Worm (Caenorhabditis elegans) whole organism, L1 larva: ENCODE data around the gene ilys-3.

Experiments
- C16A3.4 ChIP-seq: fragments of 150-350 bp; optimal IDR thresholded peaks from 2 replicates; lab custom pipeline; 2014; ENCODE audit warnings: missing biosample characterization, missing genetic modification characterization
- ama-1 ChIP-seq: fragments of 150-350 bp; optimal IDR thresholded peaks from 2 replicates; lab custom pipeline; 2014
- ceh-82 ChIP-seq, 3 experiments: fragments of 150-350 bp in 1 of 3; sonication (generic microtip) in 2 of 3; optimal IDR thresholded peaks; 2 replicates each; lab custom pipeline; 2014 to 2017; ENCODE audit warnings: missing biosample characterization in 3 of 3, missing genetic modification characterization in 3 of 3
- egl-27 ChIP-seq, 2 experiments: fragments of 150-350 bp in 1 of 2; sonication (generic microtip); optimal IDR thresholded peaks; 3 replicates each; lab custom pipeline; 2017 to 2018; ENCODE audit warnings: missing biosample characterization in 2 of 2, missing genetic modification characterization in 2 of 2, missing genetic modification reagents in 2 of 2
- jun-1 ChIP-seq: fragments of 150-350 bp; optimal IDR thresholded peaks from 2 replicates; lab custom pipeline; 2014; ENCODE audit warnings: missing biosample characterization, missing genetic modification reagents, missing genetic modification characterization
- lin-39 ChIP-seq: fragments of 150-350 bp; optimal IDR thresholded peaks from 2 replicates; lab custom pipeline; 2014; ENCODE audit warnings: missing biosample characterization, missing genetic modification reagents, missing genetic modification characterization
- mdl-1 ChIP-seq, 2 experiments: fragments of 150-350 bp; optimal IDR thresholded peaks; 2 replicates each; lab custom pipeline; 2014 to 2017; ENCODE audit warnings: missing biosample characterization in 2 of 2, missing genetic modification characterization in 2 of 2, inconsistent platforms in 1 of 2
- skn-1 ChIP-seq: fragments of 150-350 bp; optimal IDR thresholded peaks from 2 replicates; lab custom pipeline; 2014; ENCODE audit warnings: missing biosample characterization, missing genetic modification characterization
- snpc-4 ChIP-seq: fragments of 150-350 bp; optimal IDR thresholded peaks from 2 replicates; lab custom pipeline; 2014; ENCODE audit warnings: missing biosample characterization, missing genetic modification characterization
- unc-62 ChIP-seq: fragments of 150-350 bp; optimal IDR thresholded peaks from 2 replicates; lab custom pipeline; 2014; ENCODE audit warnings: missing biosample characterization, missing genetic modification reagents, missing genetic modification characterization
- vab-15 ChIP-seq: sonication (generic microtip); optimal IDR thresholded peaks from 2 replicates; lab custom pipeline; 2017; ENCODE audit warnings: missing genotype, mild to moderate bottlenecking, missing genetic modification characterization, missing compliant biosample characterization
- xbp-1 ChIP-seq: sonication (generic microtip); optimal IDR thresholded peaks from 2 replicates; lab custom pipeline; 2016; ENCODE audit warnings: missing genetic modification characterization, missing compliant biosample characterization
- ztf-11 ChIP-seq, 2 experiments: sonication (generic microtip); optimal IDR thresholded peaks; 2 replicates each; lab custom pipeline; 2016 to 2017; ENCODE audit warnings: missing genetic modification characterization in 2 of 2, missing biosample characterization in 1 of 2, missing compliant biosample characterization in 1 of 2

ce11 chrIV:2466249-2466648 is 2.0 kb downstream of the ilys-3 start:
- TF ChIP-seq unc-62 = no peak
- no peak for TF ChIP-seq ztf-11 (tag; optimal IDR thresholded peaks at IDR 0.05; lab: Kevin White, UChicago)
- no peak for TF ChIP-seq vab-15
- TF ChIP-seq jun-1 (tag; lab: Kevin White, UChicago) = no peak
- TF ChIP-seq lin-39 (tag; lab: Kevin White, UChicago) = no peak
- TF ChIP-seq snpc-4 (tag; lab: Kevin White, UChicago) = no peak
- no peak for TF ChIP-seq ama-1 (lab: Kevin White, UChicago)
- no peak for TF ChIP-seq ceh-82 (tag; optimal IDR thresholded peaks at IDR 0.05; lab: Kevin White, UChicago)
- TF ChIP-seq skn-1 (tag; lab: Kevin White, UChicago) = no peak
- no peak for TF ChIP-seq C16A3.4 (tag; lab: Kevin White, UChicago)
- TF ChIP-seq mdl-1 (tag; optimal IDR thresholded peaks at IDR 0.05; lab: Kevin White, UChicago) = no peak
- TF ChIP-seq egl-27 (tag; optimal IDR thresholded peaks at IDR 0.05; lab: Kevin White, UChicago) = no peak
- no peak for TF ChIP-seq xbp-1 (tag; lab: Kevin White, UChicago)
